Fruit fly (Drosophila melanogaster) Kc167 (cell line): ENCODE results near the gene Prps.

Experiments used
- Myc ChIP-seq: fragments of >200 bp; optimal IDR thresholded peaks from 2 replicates; lab custom pipeline; 2017; ENCODE audit warnings: missing external identifiers
- Sin3A ChIP-seq: fragments of >200 bp; optimal IDR thresholded peaks from 2 replicates; lab custom pipeline; 2018; ENCODE audit warnings: missing external identifiers
- h ChIP-seq: fragments of >200 bp; optimal IDR thresholded peaks from 3 replicates; lab custom pipeline; 2018; ENCODE audit warnings: missing external identifiers
- insv ChIP-seq: fragments of >200 bp; optimal IDR thresholded peaks from 3 replicates; lab custom pipeline; 2018; ENCODE audit warnings: missing external identifiers
- psq ChIP-seq: fragments of >200 bp; optimal IDR thresholded peaks from 2 replicates; lab custom pipeline; 2017; ENCODE audit warnings: missing external identifiers
- ttk ChIP-seq: sonication (Bioruptor generic); optimal IDR thresholded peaks from 2 replicates; lab custom pipeline; 2017; ENCODE audit warnings: missing external identifiers

The Prps gene

DNA sequence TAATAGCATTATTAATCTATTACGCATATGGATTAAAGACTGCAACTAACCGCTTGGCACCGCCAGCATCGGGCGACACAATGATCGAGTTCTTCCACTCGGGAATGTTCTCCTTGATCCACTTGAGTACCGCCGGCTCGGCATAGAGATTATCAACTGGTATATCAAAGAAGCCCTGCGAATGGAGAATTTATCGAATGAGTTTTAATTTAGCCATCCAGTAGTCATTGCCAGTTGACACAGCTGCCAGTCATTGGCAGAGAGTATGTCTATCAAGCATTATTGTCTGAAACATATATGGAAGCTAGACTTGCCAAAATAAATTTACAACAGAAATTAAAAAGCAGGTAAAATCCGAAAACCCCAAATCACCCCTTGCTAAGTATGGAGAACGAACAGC, 11.6 kb downstream of the Prps start, which contains the start of gene CG16719:
Gene CG16719 (plus strand): TSS at position 301 of the 400 bp plus-strand sequence.
- TF ChIP-seq psq (lab: Kevin White, UChicago) (no peak), h (lab: Kevin White, UChicago) (no peak)

- TF ChIP-seq Myc = no peak
- no peak for TF ChIP-seq ttk (lab: Kevin White, UChicago)
- no peak for TF ChIP-seq h (lab: Kevin White, UChicago)
- no peak for TF ChIP-seq Sin3A (lab: Kevin White, UChicago)
- TF ChIP-seq insv (lab: Kevin White, UChicago) = no peak
- TF ChIP-seq psq (lab: Kevin White, UChicago) = no peak
Measured at dm6 chr3L:9680968-9681367, 15.5 kb downstream of the Prps start, which contains the start of gene alphaTub67C. Gene alphaTub67C (plus strand): TSS chr3L:9681268.

dm6 chr3L:9678994-9679393, 17.5 kb downstream of the Prps start, which contains the start of the genes fry and CG16717:
Gene fry (minus strand): TSS chr3L:9679103.
Gene CG16717 (plus strand): TSS chr3L:9679201.
- no peak for TF ChIP-seq Myc
- no peak for TF ChIP-seq insv (lab: Kevin White, UChicago)
- no peak for TF ChIP-seq h (lab: Kevin White, UChicago)
- TF ChIP-seq ttk (lab: Kevin White, UChicago) = no peak
- no peak for TF ChIP-seq psq (lab: Kevin White, UChicago)
- TF ChIP-seq Sin3A (lab: Kevin White, UChicago) = no peak

- TF ChIP-seq Sin3A (lab: Kevin White, UChicago) = no peak
- no peak for TF ChIP-seq ttk (lab: Kevin White, UChicago)
- no peak for TF ChIP-seq h (lab: Kevin White, UChicago)
- no peak for TF ChIP-seq insv (lab: Kevin White, UChicago)
Measured at dm6 chr3L:9678007-9678497, 18.4 kb downstream of the Prps start.

DNA sequence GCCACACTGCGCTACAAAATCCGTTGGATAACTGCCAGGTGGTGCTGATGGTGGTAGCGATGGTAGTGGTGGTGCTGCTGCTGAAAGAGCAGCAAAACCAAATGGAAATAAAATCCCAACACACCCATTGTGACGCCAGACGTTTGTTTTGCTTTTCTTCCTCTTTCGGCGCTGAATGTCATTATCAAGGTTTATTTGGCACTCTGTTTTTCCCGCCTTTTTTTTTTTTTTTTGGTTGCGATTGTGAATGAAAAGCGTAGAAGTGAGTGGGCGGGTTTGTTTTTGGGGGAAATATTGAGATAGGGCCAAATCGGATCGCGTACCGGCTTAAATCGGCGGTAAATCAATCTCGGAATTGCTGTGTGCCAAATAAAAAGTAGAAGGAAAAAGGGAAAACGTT, 19.2 kb downstream of the Prps start:
- TF ChIP-seq ttk (lab: Kevin White, UChicago) = no peak
- no peak for TF ChIP-seq psq (lab: Kevin White, UChicago)
- no peak for TF ChIP-seq h (lab: Kevin White, UChicago)
- no peak for TF ChIP-seq Sin3A (lab: Kevin White, UChicago)

- TF ChIP-seq insv (lab: Kevin White, UChicago) = no peak
- no peak for TF ChIP-seq h (lab: Kevin White, UChicago)
- TF ChIP-seq Sin3A (lab: Kevin White, UChicago) = no peak
- no peak for TF ChIP-seq psq (lab: Kevin White, UChicago)
- no peak for TF ChIP-seq ttk (lab: Kevin White, UChicago)
- no peak for TF ChIP-seq Myc
Measured at dm6 chr3L:9675528-9675963, 21.0 kb downstream of the Prps start.

- TF ChIP-seq ttk (lab: Kevin White, UChicago) = no peak
- no peak for TF ChIP-seq insv (lab: Kevin White, UChicago)
- TF ChIP-seq Myc = no peak
- TF ChIP-seq Sin3A (lab: Kevin White, UChicago) = no peak
- TF ChIP-seq psq (lab: Kevin White, UChicago) = no peak
- TF ChIP-seq h (lab: Kevin White, UChicago) = no peak
Measured at dm6 chr3L:9674300-9674699, 22.2 kb downstream of the Prps start.

DNA sequence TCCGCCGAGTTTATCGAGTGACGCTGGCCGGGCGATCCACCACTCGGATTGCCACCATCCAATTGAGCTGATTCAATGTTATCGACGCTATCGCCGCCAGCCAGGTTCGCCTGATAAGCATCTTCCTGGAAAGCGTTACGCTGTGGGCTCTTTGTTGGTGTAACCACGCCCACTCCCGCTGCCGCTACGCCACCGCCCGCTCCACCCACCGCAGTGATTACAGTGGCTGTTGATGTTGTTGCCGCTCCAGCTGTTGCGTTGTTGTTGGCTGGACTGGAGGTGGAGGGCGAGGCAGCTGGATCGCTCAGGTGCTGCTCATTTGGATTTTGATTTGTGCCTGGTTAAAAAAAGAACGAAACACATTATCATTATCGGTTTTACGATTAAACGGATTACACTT, 25.1 kb downstream of the Prps start:
- TF ChIP-seq insv (lab: Kevin White, UChicago) = no peak
- no peak for TF ChIP-seq Myc
- TF ChIP-seq psq (lab: Kevin White, UChicago) = no peak
- no peak for TF ChIP-seq h (lab: Kevin White, UChicago)
- TF ChIP-seq ttk (lab: Kevin White, UChicago) = no peak
- TF ChIP-seq Sin3A (lab: Kevin White, UChicago) = no peak

- TF ChIP-seq Sin3A (lab: Kevin White, UChicago) (no peak), h (lab: Kevin White, UChicago) (no peak), psq (lab: Kevin White, UChicago) (no peak), ttk (lab: Kevin White, UChicago) (no peak), insv (lab: Kevin White, UChicago) (no peak), Myc (no peak)
Measured at dm6 chr3L:9643762-9644161, 52.7 kb downstream of the Prps start, which contains the start of gene CNMaR. Gene CNMaR (plus strand): TSS chr3L:9644109.

- TF ChIP-seq Myc = no peak
Measured at dm6 chr3L:9640713-9641112, 55.8 kb downstream of the Prps start, which contains the start of gene CG18180. Gene CG18180 (plus strand): TSS chr3L:9641013.

DNA sequence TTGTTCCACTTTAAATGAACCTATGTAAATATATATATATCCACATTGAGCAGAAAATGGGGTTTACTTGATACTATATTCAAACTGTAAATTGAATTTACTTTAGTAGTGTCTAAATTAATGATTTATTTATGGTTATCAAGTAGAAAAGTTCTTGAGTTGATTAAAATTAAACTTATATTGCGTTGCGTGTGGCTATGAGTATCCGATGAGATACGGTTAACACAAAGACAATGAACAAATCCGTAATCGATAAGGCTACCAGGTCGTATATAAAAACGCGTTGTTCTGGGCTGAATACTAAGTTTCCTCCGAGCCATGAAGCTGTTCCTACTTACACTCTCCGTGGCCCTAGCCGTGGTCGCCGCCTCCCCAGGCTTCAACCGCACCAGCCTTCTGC, 57.5 kb downstream of the Prps start, which contains the start of gene CG18179:
Gene CG18179 (plus strand): TSS at position 301 of the 400 bp plus-strand sequence.
- TF ChIP-seq ttk (lab: Kevin White, UChicago) (no peak), Myc (no peak), psq (lab: Kevin White, UChicago) (no peak), Sin3A (lab: Kevin White, UChicago) (no peak), h (lab: Kevin White, UChicago) (no peak), insv (lab: Kevin White, UChicago) (no peak)

- TF ChIP-seq ttk (lab: Kevin White, UChicago) = no peak
- TF ChIP-seq h (lab: Kevin White, UChicago) = no peak
- no peak for TF ChIP-seq insv (lab: Kevin White, UChicago)
- TF ChIP-seq Myc = no peak
- no peak for TF ChIP-seq Sin3A (lab: Kevin White, UChicago)
- TF ChIP-seq psq (lab: Kevin White, UChicago) = no peak
Measured at dm6 chr3L:9637812-9638211, 58.7 kb downstream of the Prps start, which contains the start of gene CG8329. Gene CG8329 (plus strand): TSS chr3L:9638112.
